Fruit fly (Drosophila melanogaster): ENCODE data around the gene CG11911.

Gene CG11911

dm6 chr2L:277122-277671 lies 43.9 kb downstream of the CG11911 start, which contains the start of gene smo (continued):
- TF ChIP-seq CG1602 (GFP tag; optimal IDR thresholded peaks at IDR 0.05) (peak; percentile 10), Lim3 (GFP tag; IDR thresholded peaks at IDR 0.05) (no peak), zf30C (GFP tag; optimal IDR thresholded peaks at IDR 0.05) (no peak), hth (optimal IDR thresholded peaks at IDR 0.05) (no peak), ap (GFP tag; IDR thresholded peaks at IDR 0.05) (no peak), nom (GFP tag; optimal IDR thresholded peaks at IDR 0.05) (peak; percentile 23), CG7786 (GFP tag; optimal IDR thresholded peaks at IDR 0.05) (peak; percentile 24), Poxn (GFP tag; IDR thresholded peaks at IDR 0.05) (no peak), CG14014 (GFP tag; IDR thresholded peaks at IDR 0.05) (no peak), CG13123 (GFP tag; optimal IDR thresholded peaks at IDR 0.05) (no peak), CG2202 (tag; optimal IDR thresholded peaks at IDR 0.05) (no peak), Fer3 (tag; optimal IDR thresholded peaks at IDR 0.05) (no peak), Atf6 (GFP tag; IDR thresholded peaks at IDR 0.05) (no peak), Lhr (GFP tag; optimal IDR thresholded peaks at IDR 0.05) (peak; percentile 65), pfk (GFP tag; optimal IDR thresholded peaks at IDR 0.05) (no peak), crp (GFP tag; optimal IDR thresholded peaks at IDR 0.05) (peak in 1 of 2 experiments; percentile 19), CG16813 (GFP tag; IDR thresholded peaks at IDR 0.05; ENCODE audit: partially characterized antibody) (peak; percentile 89), CTCF (GFP tag; optimal IDR thresholded peaks at IDR 0.05) (no peak), CG14965 (GFP tag; optimal IDR thresholded peaks at IDR 0.05; ENCODE audit: borderline replicate concordance) (no peak), CG33213 (GFP tag; optimal IDR thresholded peaks at IDR 0.05) (peak; percentile 53), fd102C (GFP tag; optimal IDR thresholded peaks at IDR 0.05) (no peak), CG2120 (GFP tag; optimal IDR thresholded peaks at IDR 0.05) (peak; percentile 62), tll (GFP tag; optimal IDR thresholded peaks at IDR 0.05) (peak in 1 of 2 experiments; percentile 33), CG10267 (tag; optimal IDR thresholded peaks at IDR 0.05) (peak; percentile 67), seq (GFP tag; IDR thresholded peaks at IDR 0.05) (no peak), dmrt11E (tag; optimal IDR thresholded peaks at IDR 0.05) (peak; percentile 34), CG12942 (GFP tag; optimal IDR thresholded peaks at IDR 0.05) (peak; percentile 27), Doc3 (GFP tag; IDR thresholded peaks at IDR 0.05; ENCODE audit: partially characterized antibody) (peak; percentile 75), org-1 (GFP tag; optimal IDR thresholded peaks at IDR 0.05) (no peak), dan (GFP tag; IDR thresholded peaks at IDR 0.05) (no peak), peb (GFP tag; IDR thresholded peaks at IDR 0.05) (no peak), Gsc (GFP tag; IDR thresholded peaks at IDR 0.05) (no peak), shn (GFP tag; optimal IDR thresholded peaks at IDR 0.05) (peak; percentile 51), CG12769 (tag; optimal IDR thresholded peaks at IDR 0.05) (no peak), Six4 (GFP tag; optimal IDR thresholded peaks at IDR 0.05) (no peak), CG17328 (GFP tag; IDR thresholded peaks at IDR 0.05) (no peak), onecut (GFP tag; IDR thresholded peaks at IDR 0.05) (no peak)

- no peak for TF ChIP-seq pho (GFP tag; optimal IDR thresholded peaks at IDR 0.05)
- TF ChIP-seq CG11085 (GFP tag; IDR thresholded peaks at IDR 0.05): no peak
- TF ChIP-seq B-H1 (GFP tag; IDR thresholded peaks at IDR 0.05): no peak
- no peak for TF ChIP-seq CG14014 (GFP tag; IDR thresholded peaks at IDR 0.05)
- no peak for TF ChIP-seq CG1603 (tag; optimal IDR thresholded peaks at IDR 0.05)
- TF ChIP-seq CG10431 (GFP tag; optimal IDR thresholded peaks at IDR 0.05): no peak
- TF ChIP-seq CG3995 (GFP tag; optimal IDR thresholded peaks at IDR 0.05): peak; percentile 46
- TF ChIP-seq HmgD (GFP tag; optimal IDR thresholded peaks at IDR 0.05): no peak
- TF ChIP-seq CG8281 (tag; optimal IDR thresholded peaks at IDR 0.05): no peak
- peak; percentile 51; the same call in 1 of the 3 replicates for TF ChIP-seq hb (GFP tag; IDR thresholded peaks at IDR 0.05; ENCODE audit: partially characterized antibody)
- no peak for TF ChIP-seq ERR (GFP tag; optimal IDR thresholded peaks at IDR 0.05)
- TF ChIP-seq CG1529 (GFP tag; optimal IDR thresholded peaks at IDR 0.05): no peak
- no peak for TF ChIP-seq ranshi (GFP tag; IDR thresholded peaks at IDR 0.05)
- TF ChIP-seq p53 (GFP tag; optimal IDR thresholded peaks at IDR 0.05): no peak
- TF ChIP-seq CG11696 (GFP tag; IDR thresholded peaks at IDR 0.05): no peak
- no peak for TF ChIP-seq ken (GFP tag; IDR thresholded peaks at IDR 0.05)
- no peak for TF ChIP-seq danr (GFP tag; IDR thresholded peaks at IDR 0.05)
- TF ChIP-seq Aef1 (GFP tag; IDR thresholded peaks at IDR 0.05): no peak
Observed at dm6 chr2L:273603-274002, 47.4 kb downstream of the CG11911 start, which contains the start of the genes mbm and CG11555. mbm (minus strand) TSS chr2L:273715. CG11555 (plus strand) TSS chr2L:273836.
